Worm (Caenorhabditis elegans): ENCODE data around the gene C42C1.8.

DNA sequence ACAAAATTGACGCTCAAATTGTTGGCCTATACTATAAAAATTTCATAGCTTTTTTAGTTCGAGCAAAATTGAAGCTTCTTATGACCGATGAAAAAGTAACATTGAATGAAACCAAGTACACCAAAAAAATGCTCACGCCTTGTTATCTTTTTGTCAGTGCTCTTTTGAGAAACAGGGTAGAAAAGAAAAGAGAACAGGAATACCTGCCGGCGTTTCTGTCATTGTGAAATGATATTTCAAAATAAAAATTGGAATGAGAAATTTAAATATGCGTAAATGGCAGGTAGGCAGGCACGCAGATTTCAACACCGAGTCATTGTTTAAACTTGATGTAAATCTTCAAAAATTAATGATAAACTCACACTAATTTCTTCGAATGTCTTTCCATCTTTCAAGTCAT lies 13.9 kb downstream of the C42C1.8 start:
- TF ChIP-seq pha-4 (tag; optimal IDR thresholded peaks at IDR 0.05): no peak
- TF ChIP-seq unc-39 (tag; optimal IDR thresholded peaks at IDR 0.05): no peak
- no peak for TF ChIP-seq nhr-237 (tag; optimal IDR thresholded peaks at IDR 0.05)
- no peak for TF ChIP-seq unc-62 (GFP tag; optimal IDR thresholded peaks at IDR 0.05)
- no peak for TF ChIP-seq nhr-76 (tag; optimal IDR thresholded peaks at IDR 0.05)
- TF ChIP-seq elt-1 (tag; optimal IDR thresholded peaks at IDR 0.05; ENCODE audit: borderline replicate concordance, insufficient read depth): no peak
- no peak for TF ChIP-seq ztf-11 (tag; optimal IDR thresholded peaks at IDR 0.05)
- TF ChIP-seq mls-2 (tag; optimal IDR thresholded peaks at IDR 0.05): no peak
- no peak for TF ChIP-seq nhr-28 (tag; optimal IDR thresholded peaks at IDR 0.05)
- TF ChIP-seq lin-32 (GFP tag; optimal IDR thresholded peaks at IDR 0.05): no peak
- TF ChIP-seq snpc-4 (tag; optimal IDR thresholded peaks at IDR 0.05): no peak
- TF ChIP-seq mep-1 (tag; optimal IDR thresholded peaks at IDR 0.05): no peak
- no peak for TF ChIP-seq elt-3 (tag; optimal IDR thresholded peaks at IDR 0.05)
